Fruit fly (Drosophila melanogaster) S2 (cell line): ENCODE measurements around the gene Cpsf6.

Experiments used
- CG8478 ChIP-seq: fragments of >200 bp; optimal IDR thresholded peaks from 2 replicates; lab custom pipeline; 2018
- CTCF ChIP-seq, 2 experiments: fragments of >200 bp; optimal IDR thresholded peaks; 2 replicates each; lab custom pipeline; 2018

dm6 chr3L:8299224-8300130 lies 15.8 kb downstream of the Cpsf6 start, which contains the start of the genes Arl5 and CG13671:
- TF ChIP-seq CTCF (optimal IDR thresholded peaks at IDR 0.05; lab: Kevin White, UChicago) (no peak), CG8478 (lab: Kevin White, UChicago) (no peak)
